Worm (Caenorhabditis elegans): ENCODE results near the gene B0304.2.

DNA sequence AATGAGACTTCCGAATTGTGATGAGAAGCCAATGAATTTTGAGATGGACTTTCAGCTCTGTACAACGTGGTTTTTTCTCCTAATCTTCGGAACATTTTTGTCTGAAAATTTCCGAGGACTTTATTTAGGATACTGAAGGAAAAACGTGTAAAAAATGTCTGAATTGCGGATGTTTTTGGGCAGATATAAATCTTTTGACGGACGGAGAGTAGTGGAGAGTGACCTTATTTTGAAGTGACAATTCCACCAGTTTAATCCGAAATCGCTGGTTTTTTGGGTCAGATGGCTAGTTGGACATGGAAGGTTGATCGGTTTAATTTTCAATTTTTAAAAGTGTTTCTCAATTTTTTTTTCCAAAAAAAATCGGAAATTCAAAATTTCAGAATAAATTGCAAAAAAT is 34.1 kb upstream of the B0304.2 start, which contains the start of gene T05C1.3:
- no peak for TF ChIP-seq gmeb-2 (tag; optimal IDR thresholded peaks at IDR 0.05)
- TF ChIP-seq ama-1 (optimal IDR thresholded peaks at IDR 0.05) = no peak
- no peak for TF ChIP-seq K02D7.2 (tag; optimal IDR thresholded peaks at IDR 0.05)
- no peak for TF ChIP-seq che-1 (tag; optimal IDR thresholded peaks at IDR 0.05)
- TF ChIP-seq lin-11 (tag; optimal IDR thresholded peaks at IDR 0.05) = no peak
- no peak for TF ChIP-seq K09A11.1 (tag; optimal IDR thresholded peaks at IDR 0.05; ENCODE audit: insufficient read depth)
- TF ChIP-seq ceh-2 (tag; optimal IDR thresholded peaks at IDR 0.05) = no peak
- no peak for TF ChIP-seq dmd-4 (tag; optimal IDR thresholded peaks at IDR 0.05; ENCODE audit: borderline replicate concordance)
- no peak for TF ChIP-seq unc-55 (GFP tag; optimal IDR thresholded peaks at IDR 0.05)
